Fruit fly (Drosophila melanogaster) ovary, adult (tissue): ENCODE measurements around the gene CG7342.

Source experiments
- CG17801 ChIP-seq: fragments of 200-800 bp; optimal IDR thresholded peaks from 2 replicates; lab custom pipeline; 2019; ENCODE audit warnings: missing biosample characterization, mild to moderate bottlenecking, missing genetic modification characterization, moderate library complexity; ENCODE audit not compliant: partially characterized antibody

The CG7342 gene

DNA sequence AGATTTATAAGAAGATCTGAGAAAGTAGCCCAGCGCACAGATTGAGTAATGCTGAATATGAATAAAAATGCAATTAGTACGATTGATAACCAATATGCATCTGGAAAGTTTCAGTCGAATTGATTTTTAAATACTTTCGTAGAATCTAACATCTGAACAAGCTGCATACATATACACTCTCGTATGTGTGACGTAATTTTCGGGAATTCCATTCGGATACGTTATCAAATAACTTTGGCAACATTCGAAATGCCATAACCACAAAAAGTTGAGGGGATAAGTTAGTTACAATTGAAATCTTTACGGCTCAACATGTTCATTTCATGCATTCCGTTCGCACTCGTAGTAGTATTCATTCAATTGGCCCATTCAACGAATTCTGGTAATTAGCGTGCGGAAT, 47.5 kb downstream of the CG7342 start, which contains the start of gene CG31219:
Gene CG31219 (plus strand): TSS at position 301 of the 400 bp plus-strand sequence.
- no peak for TF ChIP-seq CG17801 (GFP tag; lab: Kevin White, UChicago)
